Comparison of ENCODE assay signal across 1 fruit fly cellular context in the genomic region with DNA sequence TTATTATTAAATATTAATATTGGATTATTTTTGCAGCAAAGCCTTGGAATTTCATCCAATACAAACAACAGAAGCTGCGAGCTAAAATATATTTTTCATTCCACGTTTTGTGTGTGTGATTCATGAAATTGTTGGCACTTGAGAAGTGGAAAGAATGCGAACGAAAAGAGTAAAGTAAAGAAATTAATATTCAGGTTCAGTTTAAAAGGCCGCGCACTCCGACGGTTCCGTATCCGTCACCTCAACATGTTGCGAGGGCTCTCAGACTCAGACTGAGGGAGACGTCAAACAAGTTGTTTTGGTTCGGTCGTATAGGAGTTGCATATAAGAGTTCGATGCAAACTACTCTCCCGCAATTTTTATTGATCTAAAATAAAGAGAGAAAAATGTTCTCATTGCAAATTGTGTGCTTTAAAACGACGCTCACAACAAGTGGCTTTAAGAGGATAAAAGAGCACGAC.
A peak's percentile ranks its signal among the peaks of the same experiment; 100 is the strongest.
TF ChIP-seq lines count a peak whose summit lies in the region.

No protein-coding gene starts in this region.

TF ChIP-seq in whole organism, embryonic, 481 proteins besides CTCF, POLR2A, EP300 and RAD21 (continued from another document):
- TF ChIP-seq CG15696 (tag; optimal IDR thresholded peaks at IDR 0.05; lab: Kevin White, UChicago) (no peak), D (optimal IDR thresholded peaks at IDR 0.05; lab: Kevin White, UChicago) (no peak), D (GFP tag; optimal IDR thresholded peaks at IDR 0.05; lab: Kevin White, UChicago) (no peak), CG7987 (GFP tag; optimal IDR thresholded peaks at IDR 0.05; lab: Kevin White, UChicago) (peak; percentile 2), CG31365 (tag; optimal IDR thresholded peaks at IDR 0.05; lab: Kevin White, UChicago) (no peak), CG8290 (GFP tag; optimal IDR thresholded peaks at IDR 0.05; lab: Kevin White, UChicago) (no peak), CG8290 (tag; optimal IDR thresholded peaks at IDR 0.05; lab: Kevin White, UChicago) (peak in 1 of 2 experiments; percentile 19), bcd (GFP tag; optimal IDR thresholded peaks at IDR 0.05; lab: Kevin White, UChicago) (no peak), da (GFP tag; optimal IDR thresholded peaks at IDR 0.05; lab: Kevin White, UChicago) (no peak), luna (GFP tag; optimal IDR thresholded peaks at IDR 0.05; lab: Kevin White, UChicago) (no peak), Hmx (GFP tag; optimal IDR thresholded peaks at IDR 0.05; lab: Kevin White, UChicago) (no peak), CG7556 (GFP tag; optimal IDR thresholded peaks at IDR 0.05; lab: Kevin White, UChicago) (no peak), Hr39 (optimal IDR thresholded peaks at IDR 0.05; lab: Kevin White, UChicago) (no peak), CG4707 (GFP tag; optimal IDR thresholded peaks at IDR 0.05; lab: Kevin White, UChicago) (no peak), CG10959 (GFP tag; IDR thresholded peaks at IDR 0.05; lab: Robert Waterston, UW) (no peak), Xbp1 (GFP tag; optimal IDR thresholded peaks at IDR 0.05; lab: Kevin White, UChicago) (no peak), so (GFP tag; IDR thresholded peaks at IDR 0.05; lab: Robert Waterston, UW) (no peak), CG5245 (GFP tag; optimal IDR thresholded peaks at IDR 0.05; lab: Kevin White, UChicago) (no peak), CG1024 (GFP tag; IDR thresholded peaks at IDR 0.05; lab: Robert Waterston, UW) (no peak), CG6272 (GFP tag; IDR thresholded peaks at IDR 0.05; lab: Robert Waterston, UW) (no peak), lmd (GFP tag; IDR thresholded peaks at IDR 0.05; lab: Robert Waterston, UW) (no peak), CG7786 (GFP tag; optimal IDR thresholded peaks at IDR 0.05; lab: Kevin White, UChicago) (no peak), crp (GFP tag; optimal IDR thresholded peaks at IDR 0.05; lab: Kevin White, UChicago) (no peak), pb (GFP tag; optimal IDR thresholded peaks at IDR 0.05; lab: Kevin White, UChicago) (no peak), HLH3B (GFP tag; IDR thresholded peaks at IDR 0.05; lab: Robert Waterston, UW) (no peak), Hr78 (GFP tag; optimal IDR thresholded peaks at IDR 0.05; lab: Kevin White, UChicago) (peak in 1 of 2 experiments; percentile 53), twi (tag; optimal IDR thresholded peaks at IDR 0.05; lab: Kevin White, UChicago) (no peak), NC2α (GFP tag; optimal IDR thresholded peaks at IDR 0.05; lab: Kevin White, UChicago) (no peak), nom (GFP tag; optimal IDR thresholded peaks at IDR 0.05; lab: Kevin White, UChicago) (peak; percentile 67), dati (GFP tag; IDR thresholded peaks at IDR 0.05; lab: Robert Waterston, UW) (no peak), CG11093 (GFP tag; IDR thresholded peaks at IDR 0.05; lab: Robert Waterston, UW) (no peak), unc-4 (GFP tag; IDR thresholded peaks at IDR 0.05; lab: Robert Waterston, UW; ENCODE audit: partially characterized antibody) (no peak), insv (GFP tag; optimal IDR thresholded peaks at IDR 0.05; lab: Kevin White, UChicago) (no peak), CG12071 (GFP tag; optimal IDR thresholded peaks at IDR 0.05; lab: Kevin White, UChicago) (no peak), zen2 (GFP tag; IDR thresholded peaks at IDR 0.05; lab: Robert Waterston, UW; ENCODE audit: partially characterized antibody) (no peak), scrt (GFP tag; optimal IDR thresholded peaks at IDR 0.05; lab: Kevin White, UChicago) (no peak), cad (GFP tag; optimal IDR thresholded peaks at IDR 0.05; lab: Kevin White, UChicago) (peak; percentile 5), CG5953 (GFP tag; IDR thresholded peaks at IDR 0.05; lab: Robert Waterston, UW) (no peak), grn (GFP tag; optimal IDR thresholded peaks at IDR 0.05; lab: Kevin White, UChicago) (no peak), Ravus (GFP tag; IDR thresholded peaks at IDR 0.05; lab: Robert Waterston, UW) (no peak), CG18262 (tag; optimal IDR thresholded peaks at IDR 0.05; lab: Kevin White, UChicago) (no peak), Ets97D (GFP tag; optimal IDR thresholded peaks at IDR 0.05; lab: Kevin White, UChicago) (no peak), az2 (GFP tag; optimal IDR thresholded peaks at IDR 0.05; lab: Kevin White, UChicago) (no peak), ssp (GFP tag; IDR thresholded peaks at IDR 0.05; lab: Robert Waterston, UW) (no peak), btn (GFP tag; optimal IDR thresholded peaks at IDR 0.05; lab: Kevin White, UChicago) (no peak), onecut (GFP tag; IDR thresholded peaks at IDR 0.05; lab: Robert Waterston, UW) (peak; percentile 40; the same call in 1 of the 2 replicates), zen (tag; optimal IDR thresholded peaks at IDR 0.05; lab: Kevin White, UChicago) (no peak), CoRest (tag; optimal IDR thresholded peaks at IDR 0.05; lab: Kevin White, UChicago) (no peak), CG17568 (GFP tag; optimal IDR thresholded peaks at IDR 0.05; lab: Kevin White, UChicago) (no peak), CG13287 (GFP tag; IDR thresholded peaks at IDR 0.05; lab: Robert Waterston, UW; ENCODE audit: partially characterized antibody) (peak; percentile 32; the same call in 1 of the 2 replicates), CG11695 (GFP tag; IDR thresholded peaks at IDR 0.05; lab: Robert Waterston, UW) (no peak), CG12769 (tag; optimal IDR thresholded peaks at IDR 0.05; lab: Kevin White, UChicago) (peak; percentile 49), CG13894 (tag; optimal IDR thresholded peaks at IDR 0.05; lab: Kevin White, UChicago) (peak; percentile 9), oc (tag; optimal IDR thresholded peaks at IDR 0.05; lab: Kevin White, UChicago) (no peak), exex (tag; optimal IDR thresholded peaks at IDR 0.05; lab: Kevin White, UChicago) (peak; percentile 10), ftz-f1 (GFP tag; optimal IDR thresholded peaks at IDR 0.05; lab: Kevin White, UChicago) (peak; percentile 26), CG15601 (tag; optimal IDR thresholded peaks at IDR 0.05; lab: Kevin White, UChicago) (no peak), CG7372 (GFP tag; IDR thresholded peaks at IDR 0.05; lab: Robert Waterston, UW) (no peak), sug (tag; optimal IDR thresholded peaks at IDR 0.05; lab: Kevin White, UChicago) (peak; percentile 23), sima (GFP tag; optimal IDR thresholded peaks at IDR 0.05; lab: Kevin White, UChicago) (no peak), CG4360 (GFP tag; IDR thresholded peaks at IDR 0.05; lab: Robert Waterston, UW) (no peak), stwl (tag; optimal IDR thresholded peaks at IDR 0.05; lab: Kevin White, UChicago) (no peak), emc (GFP tag; optimal IDR thresholded peaks at IDR 0.05; lab: Kevin White, UChicago) (no peak), prd (optimal IDR thresholded peaks at IDR 0.05; lab: Kevin White, UChicago) (no peak), prd (GFP tag; IDR thresholded peaks at IDR 0.05; lab: Robert Waterston, UW) (no peak), CG4328 (GFP tag; optimal IDR thresholded peaks at IDR 0.05; lab: Kevin White, UChicago) (no peak), sd (tag; optimal IDR thresholded peaks at IDR 0.05; lab: Kevin White, UChicago) (peak; percentile 97), CkIIα-i1 (GFP tag; IDR thresholded peaks at IDR 0.05; lab: Robert Waterston, UW) (no peak), Ptx1 (GFP tag; IDR thresholded peaks at IDR 0.05; lab: Robert Waterston, UW) (no peak), nmo (GFP tag; optimal IDR thresholded peaks at IDR 0.05; lab: Kevin White, UChicago) (no peak), Meics (GFP tag; optimal IDR thresholded peaks at IDR 0.05; lab: Kevin White, UChicago) (no peak), CG31224 (GFP tag; IDR thresholded peaks at IDR 0.05; lab: Robert Waterston, UW) (no peak), CG10654 (GFP tag; optimal IDR thresholded peaks at IDR 0.05; lab: Kevin White, UChicago) (no peak), CG2129 (GFP tag; IDR thresholded peaks at IDR 0.05; lab: Robert Waterston, UW; ENCODE audit: partially characterized antibody) (no peak), Nf-YA (GFP tag; IDR thresholded peaks at IDR 0.05; lab: Robert Waterston, UW) (no peak), jigr1 (GFP tag; IDR thresholded peaks at IDR 0.05; lab: Robert Waterston, UW) (no peak), lbe (GFP tag; optimal IDR thresholded peaks at IDR 0.05; lab: Kevin White, UChicago) (peak; percentile 32), CG3065 (GFP tag; optimal IDR thresholded peaks at IDR 0.05; lab: Kevin White, UChicago) (no peak), Gsc (GFP tag; IDR thresholded peaks at IDR 0.05; lab: Robert Waterston, UW) (no peak), Dp (GFP tag; optimal IDR thresholded peaks at IDR 0.05; lab: Kevin White, UChicago) (no peak)
